Fruit fly (Drosophila melanogaster): ENCODE data around the gene twit.

The twit gene

DNA sequence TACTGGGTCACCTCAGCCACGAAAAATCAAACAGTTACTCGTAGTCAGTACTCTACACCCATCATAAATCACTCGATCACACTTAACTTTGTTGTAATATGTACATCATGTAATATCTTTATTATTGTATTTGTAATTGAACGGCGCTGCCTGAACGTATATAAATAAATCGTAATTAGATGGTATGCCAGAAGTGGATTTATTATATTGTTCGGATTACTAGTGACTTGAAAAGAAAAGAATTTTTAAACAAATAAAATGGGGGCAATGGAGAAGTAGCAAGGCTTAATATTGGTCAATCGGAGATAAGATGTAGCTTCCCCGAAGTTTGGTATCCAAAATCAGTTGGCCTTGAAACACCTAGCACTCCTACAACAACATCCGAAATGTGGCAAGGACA is 3.4 kb upstream of the twit start, which contains the start of gene CG14402:
TSS of gene CG14402 (plus strand) at position 301 of the 400 bp plus-strand sequence.
- TF ChIP-seq CG2129 (GFP tag; IDR thresholded peaks at IDR 0.05; ENCODE audit: partially characterized antibody) (no peak), CG13424 (tag; optimal IDR thresholded peaks at IDR 0.05) (no peak), CG6254 (GFP tag; optimal IDR thresholded peaks at IDR 0.05) (no peak), croc (GFP tag; conservative IDR thresholded peaks at IDR 0.05) (no peak), Hand (GFP tag; optimal IDR thresholded peaks at IDR 0.05) (no peak), CG14710 (tag; optimal IDR thresholded peaks at IDR 0.05) (no peak), Bdp1 (GFP tag; optimal IDR thresholded peaks at IDR 0.05) (no peak)

DNA sequence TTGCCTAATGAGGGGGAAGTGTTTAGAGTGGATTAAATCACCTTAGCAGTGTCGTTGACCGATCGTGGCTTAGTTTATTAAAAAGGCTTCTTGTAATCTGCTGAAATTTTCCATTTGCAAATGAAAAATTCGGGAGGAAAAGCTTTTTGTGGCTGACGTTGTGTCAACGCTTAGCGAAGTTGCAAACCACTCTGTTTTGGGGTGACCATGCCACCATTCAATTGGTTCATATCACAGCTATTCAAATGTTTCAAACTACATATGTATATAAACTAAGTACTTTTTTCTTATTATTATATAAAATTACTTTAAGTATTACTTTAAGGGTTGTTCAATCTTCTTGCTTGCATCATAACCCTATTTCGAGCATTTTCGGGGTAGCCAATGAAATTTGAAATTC is 786 bp upstream of the twit start:
- no peak for TF ChIP-seq caup (GFP tag; optimal IDR thresholded peaks at IDR 0.05; ENCODE audit: severe bottlenecking)
- no peak for TF ChIP-seq D (optimal IDR thresholded peaks at IDR 0.05)
- no peak for TF ChIP-seq D (GFP tag; optimal IDR thresholded peaks at IDR 0.05)
- TF ChIP-seq sug (tag; optimal IDR thresholded peaks at IDR 0.05): no peak
- no peak for TF ChIP-seq Neu2 (GFP tag; optimal IDR thresholded peaks at IDR 0.05; ENCODE audit: borderline replicate concordance)
- TF ChIP-seq zfh2 (GFP tag; optimal IDR thresholded peaks at IDR 0.05): no peak
- no peak for TF ChIP-seq CG32532 (GFP tag; IDR thresholded peaks at IDR 0.05)
- TF ChIP-seq rib (GFP tag; IDR thresholded peaks at IDR 0.05): no peak
- no peak for TF ChIP-seq CG31365 (tag; optimal IDR thresholded peaks at IDR 0.05)
- TF ChIP-seq Optix (GFP tag; IDR thresholded peaks at IDR 0.05): no peak
- peak; percentile 33 for TF ChIP-seq HmgZ (tag; optimal IDR thresholded peaks at IDR 0.05)
- TF ChIP-seq CG1603 (tag; optimal IDR thresholded peaks at IDR 0.05): peak; percentile 2
- TF ChIP-seq Usf (GFP tag; optimal IDR thresholded peaks at IDR 0.05): no peak
- TF ChIP-seq btn (GFP tag; optimal IDR thresholded peaks at IDR 0.05): no peak
- TF ChIP-seq Adf1 (GFP tag; IDR thresholded peaks at IDR 0.05): no peak
- TF ChIP-seq Abd-B (GFP tag; optimal IDR thresholded peaks at IDR 0.05): no peak
- no peak for TF ChIP-seq CG7786 (GFP tag; optimal IDR thresholded peaks at IDR 0.05)
- peak; percentile 52 for TF ChIP-seq E2f2 (GFP tag; IDR thresholded peaks at IDR 0.05)
- no peak for TF ChIP-seq cato (GFP tag; optimal IDR thresholded peaks at IDR 0.05; ENCODE audit: borderline replicate concordance)
- TF ChIP-seq CG10267 (tag; optimal IDR thresholded peaks at IDR 0.05): no peak
- no peak for TF ChIP-seq CG6175 (GFP tag; IDR thresholded peaks at IDR 0.05)
- no peak for TF ChIP-seq p53 (GFP tag; optimal IDR thresholded peaks at IDR 0.05)
- no peak for TF ChIP-seq CG13296 (GFP tag; optimal IDR thresholded peaks at IDR 0.05)
- no peak for TF ChIP-seq emc (GFP tag; optimal IDR thresholded peaks at IDR 0.05)
- no peak for TF ChIP-seq CG3847 (GFP tag; IDR thresholded peaks at IDR 0.05)
- peak; percentile 83 for TF ChIP-seq CG11504 (tag; optimal IDR thresholded peaks at IDR 0.05)
- no peak for TF ChIP-seq CG7271 (tag; optimal IDR thresholded peaks at IDR 0.05)
- TF ChIP-seq Fer3 (tag; optimal IDR thresholded peaks at IDR 0.05): no peak
- TF ChIP-seq Mes4 (GFP tag; optimal IDR thresholded peaks at IDR 0.05): no peak
- TF ChIP-seq az2 (GFP tag; optimal IDR thresholded peaks at IDR 0.05): no peak
- peak; percentile 74 for TF ChIP-seq CG15601 (tag; optimal IDR thresholded peaks at IDR 0.05)
- TF ChIP-seq Dref (GFP tag; IDR thresholded peaks at IDR 0.05): no peak
- TF ChIP-seq gfzf (GFP tag; optimal IDR thresholded peaks at IDR 0.05): no peak
- no peak for TF ChIP-seq z (GFP tag; IDR thresholded peaks at IDR 0.05)
- TF ChIP-seq CTCF (GFP tag; optimal IDR thresholded peaks at IDR 0.05): peak; percentile 79
- TF ChIP-seq Sry-δ (GFP tag; optimal IDR thresholded peaks at IDR 0.05): no peak
- no peak for TF ChIP-seq CG10209 (GFP tag; optimal IDR thresholded peaks at IDR 0.05)
- TF ChIP-seq CG15514 (GFP tag; optimal IDR thresholded peaks at IDR 0.05): peak; percentile 10
- TF ChIP-seq row (GFP tag; IDR thresholded peaks at IDR 0.05): no peak
- TF ChIP-seq tap (tag; optimal IDR thresholded peaks at IDR 0.05): no peak
- no peak for TF ChIP-seq repo (GFP tag; optimal IDR thresholded peaks at IDR 0.05)
- TF ChIP-seq ranshi (GFP tag; IDR thresholded peaks at IDR 0.05): peak; percentile 82
- TF ChIP-seq ase (GFP tag; IDR thresholded peaks at IDR 0.05): no peak
- TF ChIP-seq CG9876 (GFP tag; optimal IDR thresholded peaks at IDR 0.05): no peak

Measured in whole organism, embryonic.